Worm (Caenorhabditis elegans) whole organism, mixed stage, embryonic: Measurements from ENCODE around the gene Y62H9A.16.

ENCODE experiments used
- bed-3 ChIP-seq: fragments of 200-800 bp; sonication (Bioruptor generic); optimal IDR thresholded peaks from 3 replicates; lab custom pipeline; 2018; ENCODE audit warnings: mild to moderate bottlenecking, missing genetic modification characterization, moderate library complexity, missing compliant biosample characterization
- lsy-2 ChIP-seq: fragments of 150-350 bp; optimal IDR thresholded peaks from 2 replicates; lab custom pipeline; 2014; ENCODE audit warnings: missing biosample characterization, missing genetic modification characterization
- mep-1 ChIP-seq: fragments of 150-350 bp; optimal IDR thresholded peaks from 2 replicates; lab custom pipeline; 2017; ENCODE audit warnings: missing biosample characterization, missing genetic modification reagents, missing genetic modification characterization, inconsistent platforms
- nhr-12 ChIP-seq: fragments of 150-350 bp; optimal IDR thresholded peaks from 2 replicates; lab custom pipeline; 2014; ENCODE audit warnings: missing biosample characterization, missing genetic modification characterization
- nhr-28 ChIP-seq: fragments of 150-350 bp; optimal IDR thresholded peaks from 2 replicates; lab custom pipeline; 2014; ENCODE audit warnings: missing biosample characterization, missing genetic modification characterization
- pha-4 ChIP-seq: fragments of 150-350 bp; optimal IDR thresholded peaks from 2 replicates; lab custom pipeline; 2018; ENCODE audit warnings: missing biosample characterization, missing genetic modification reagents, missing genetic modification characterization
- snpc-4 ChIP-seq: fragments of 150-350 bp; optimal IDR thresholded peaks from 2 replicates; lab custom pipeline; 2014; ENCODE audit warnings: missing biosample characterization, missing genetic modification characterization
- tbx-8 ChIP-seq: fragments of 200-800 bp; sonication (Bioruptor generic); optimal IDR thresholded peaks from 2 replicates; lab custom pipeline; 2018; ENCODE audit warnings: mild to moderate bottlenecking, missing genetic modification characterization, moderate library complexity, missing compliant biosample characterization
- unc-120 ChIP-seq: sonication (generic microtip); optimal IDR thresholded peaks from 2 replicates; lab custom pipeline; 2017; ENCODE audit warnings: missing genetic modification characterization, missing compliant biosample characterization; ENCODE audit not compliant: poor library complexity, severe bottlenecking
- unc-39 ChIP-seq: fragments of 150-350 bp; optimal IDR thresholded peaks from 2 replicates; lab custom pipeline; 2014; ENCODE audit warnings: missing biosample characterization, missing genetic modification characterization
- unc-62 ChIP-seq: fragments of 150-350 bp; optimal IDR thresholded peaks from 2 replicates; lab custom pipeline; 2014; ENCODE audit warnings: missing biosample characterization, missing genetic modification reagents, missing genetic modification characterization
- zip-8 ChIP-seq: fragments of 150-350 bp; optimal IDR thresholded peaks from 2 replicates; lab custom pipeline; 2014; ENCODE audit warnings: missing biosample characterization, missing genetic modification characterization
- ztf-11 ChIP-seq: fragments of 150-350 bp; optimal IDR thresholded peaks from 2 replicates; lab custom pipeline; 2014; ENCODE audit warnings: missing biosample characterization, missing genetic modification characterization

DNA sequence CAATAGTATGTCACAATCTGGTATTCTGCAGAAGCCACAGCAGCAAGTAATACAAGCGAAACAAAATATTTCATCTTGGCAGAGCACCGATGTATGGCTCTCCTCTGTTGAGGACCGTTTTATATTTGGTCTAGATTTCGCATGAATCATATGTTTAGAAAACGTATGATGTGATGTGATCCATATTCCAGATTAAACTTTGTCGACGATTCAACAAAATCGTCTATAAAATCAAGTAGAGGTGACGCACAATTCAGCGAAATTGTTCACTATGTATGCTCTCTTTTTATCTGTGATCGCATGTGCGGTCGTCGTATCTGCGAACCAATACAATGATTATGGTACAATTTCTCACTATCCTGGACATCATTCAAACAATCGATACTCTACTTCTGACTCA lies 38.2 kb upstream of the Y62H9A.16 start, which contains the start of the genes Y62H9A.3 and Y62H9A.4:
- no peak for TF ChIP-seq mep-1
- no peak for TF ChIP-seq nhr-28 (tag; lab: Kevin White, UChicago)
- no peak for TF ChIP-seq zip-8 (tag; lab: Kevin White, UChicago)
- TF ChIP-seq tbx-8, result no peak
- no peak for TF ChIP-seq ztf-11
- TF ChIP-seq unc-62 (GFP tag; lab: Kevin White, UChicago), result no peak
- no peak for TF ChIP-seq snpc-4 (tag; lab: Kevin White, UChicago)
- TF ChIP-seq lsy-2 (tag; lab: Kevin White, UChicago), result no peak
- TF ChIP-seq unc-39 (tag; lab: Kevin White, UChicago), result no peak
- TF ChIP-seq pha-4 (tag; lab: Kevin White, UChicago), result no peak
- no peak for TF ChIP-seq nhr-12 (tag; lab: Kevin White, UChicago)
- no peak for TF ChIP-seq bed-3 (GFP tag; lab: Kevin White, UChicago)
- no peak for TF ChIP-seq unc-120 (tag; lab: Kevin White, UChicago)
